Worm (Caenorhabditis elegans) whole organism, midembryonic: Measurements from ENCODE around the gene srh-129.

Experiments used
- flt-1 ChIP-seq: fragments of 200-800 bp; sonication (Bioruptor generic); IDR thresholded peaks from 2 replicates; pipeline ENCODE4 v1.3.6; 2022; ENCODE audit warnings: missing genetic modification characterization, missing compliant biosample characterization
- klf-2 ChIP-seq: fragments of 200-800 bp; sonication (Bioruptor generic); conservative IDR thresholded peaks from 2 replicates; pipeline ENCODE4 v1.3.6; 2022; ENCODE audit warnings: missing genetic modification reagents, missing genetic modification characterization, missing compliant biosample characterization
- med-1 ChIP-seq: sonication (generic microtip); optimal IDR thresholded peaks from 2 replicates; lab custom pipeline; 2017; ENCODE audit warnings: missing genetic modification characterization, mild to moderate bottlenecking, missing compliant biosample characterization, antibody characterized with exemption, missing genetic modification reagents; ENCODE audit not compliant: insufficient read depth
- ref-1 ChIP-seq: fragments of 200-800 bp; sonication (Bioruptor generic); conservative IDR thresholded peaks from 2 replicates; pipeline ENCODE4 v1.3.6; 2022; ENCODE audit warnings: missing genetic modification reagents, missing genetic modification characterization, missing compliant biosample characterization
- tab-1 ChIP-seq: fragments of 200-800 bp; sonication (Bioruptor generic); IDR thresholded peaks from 2 replicates; pipeline ENCODE4 v1.3.6; 2022; ENCODE audit warnings: missing genetic modification characterization, missing compliant biosample characterization
- ztf-23 ChIP-seq: fragments of 200-800 bp; sonication (Bioruptor generic); IDR thresholded peaks from 2 replicates; pipeline ENCODE4 v1.3.6; 2022; ENCODE audit warnings: missing genetic modification reagents, missing genetic modification characterization, missing compliant biosample characterization
- ztf-29 ChIP-seq: fragments of 200-800 bp; sonication (Bioruptor generic); IDR thresholded peaks from 2 replicates; pipeline ENCODE4 v1.3.6; 2022; ENCODE audit warnings: missing genetic modification reagents, missing genetic modification characterization, missing compliant biosample characterization

DNA sequence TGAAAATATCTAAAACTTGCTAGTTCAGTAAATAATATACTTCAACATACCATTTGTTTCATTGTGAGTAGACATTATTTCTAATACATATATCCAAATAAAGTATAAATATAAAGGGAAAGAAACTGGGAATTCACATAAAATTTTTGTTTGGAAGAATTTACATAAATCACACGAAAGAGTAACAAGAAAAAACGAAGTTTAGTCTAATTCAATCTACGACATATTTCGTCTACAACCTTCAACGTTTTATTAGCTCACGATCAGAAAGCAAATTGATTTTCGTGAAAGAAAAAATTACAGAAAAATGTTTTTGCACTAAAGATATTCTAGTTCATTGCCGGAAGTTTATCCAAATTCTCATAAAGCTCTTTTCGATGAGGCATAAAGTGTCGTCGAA, 46.6 kb downstream of the srh-129 start, which contains the start of gene C04F5.2:
- TF ChIP-seq ztf-23 (GFP tag; lab: Robert Waterston, UW), result no peak
- TF ChIP-seq ztf-29 (GFP tag; lab: Robert Waterston, UW), result no peak
- no peak for TF ChIP-seq med-1 (GFP tag; lab: Kevin White, UChicago)
- TF ChIP-seq flt-1 (GFP tag; lab: Robert Waterston, UW), result no peak
- TF ChIP-seq klf-2 (GFP tag; lab: Robert Waterston, UW), result no peak
- no peak for TF ChIP-seq ref-1
- no peak for TF ChIP-seq tab-1 (GFP tag; lab: Robert Waterston, UW)
